Worm (Caenorhabditis elegans) whole organism, late embryonic: ENCODE measurements around the gene F20B6.4.
A peak's percentile ranks its signal among the peaks of the same experiment; 100 is the strongest.

ENCODE experiments used
- C08G9.2 ChIP-seq: sonication (generic microtip); optimal IDR thresholded peaks from 2 replicates; lab custom pipeline; 2016; ENCODE audit warnings: mild to moderate bottlenecking, missing genetic modification characterization, moderate library complexity, missing compliant biosample characterization
- C38D4.7 ChIP-seq: fragments of 200-800 bp; sonication (Bioruptor generic); optimal IDR thresholded peaks from 2 replicates; lab custom pipeline; 2018; ENCODE audit warnings: mild to moderate bottlenecking, missing genetic modification characterization, moderate library complexity, missing compliant biosample characterization
- K02D7.2 ChIP-seq: sonication (generic microtip); optimal IDR thresholded peaks from 2 replicates; lab custom pipeline; 2017; ENCODE audit warnings: mild to moderate bottlenecking, missing genetic modification characterization, missing compliant biosample characterization
- K09A11.1 ChIP-seq: sonication (generic microtip); optimal IDR thresholded peaks from 2 replicates; lab custom pipeline; 2017; ENCODE audit warnings: antibody characterized with exemption, mild to moderate bottlenecking, missing genetic modification characterization, missing compliant biosample characterization; ENCODE audit not compliant: insufficient read depth
- Y22D7AL.16 ChIP-seq: sonication (generic microtip); optimal IDR thresholded peaks from 2 replicates; lab custom pipeline; 2016; ENCODE audit warnings: missing genetic modification characterization, missing compliant biosample characterization
- ahr-1 ChIP-seq: sonication (generic microtip); optimal IDR thresholded peaks from 2 replicates; lab custom pipeline; 2016; ENCODE audit warnings: missing genetic modification characterization, missing compliant biosample characterization
- ama-1 ChIP-seq: fragments of 150-350 bp; optimal IDR thresholded peaks from 2 replicates; lab custom pipeline; 2014
- ceh-22 ChIP-seq: sonication (generic microtip); optimal IDR thresholded peaks from 2 replicates; lab custom pipeline; 2017; ENCODE audit warnings: missing biosample characterization, missing genetic modification characterization
- dmd-4 ChIP-seq: sonication (generic microtip); optimal IDR thresholded peaks from 2 replicates; lab custom pipeline; 2016; ENCODE audit warnings: borderline replicate concordance, missing genetic modification characterization, missing compliant biosample characterization
- fax-1 ChIP-seq: sonication (generic microtip); optimal IDR thresholded peaks from 2 replicates; lab custom pipeline; 2016; ENCODE audit warnings: missing genotype, missing genetic modification characterization, missing compliant biosample characterization
- fkh-10 ChIP-seq: fragments of 150-350 bp; optimal IDR thresholded peaks from 2 replicates; lab custom pipeline; 2014; ENCODE audit warnings: missing biosample characterization, missing genetic modification reagents, missing genetic modification characterization
- fkh-6 ChIP-seq: sonication (generic microtip); optimal IDR thresholded peaks from 2 replicates; lab custom pipeline; 2016; ENCODE audit warnings: missing genetic modification characterization, missing compliant biosample characterization
- gmeb-2 ChIP-seq: sonication (generic microtip); optimal IDR thresholded peaks from 2 replicates; lab custom pipeline; 2016; ENCODE audit warnings: missing genetic modification characterization, inconsistent platforms, missing compliant biosample characterization
- hlh-13 ChIP-seq: fragments of 200-800 bp; sonication (Bioruptor generic); optimal IDR thresholded peaks from 2 replicates; lab custom pipeline; 2018; ENCODE audit warnings: mild to moderate bottlenecking, missing genetic modification characterization, missing compliant biosample characterization
- hlh-30 ChIP-seq: sonication (generic microtip); optimal IDR thresholded peaks from 2 replicates; lab custom pipeline; 2017; ENCODE audit warnings: antibody characterized with exemption, missing genetic modification characterization, missing compliant biosample characterization; ENCODE audit not compliant: insufficient read depth
- hlh-8 ChIP-seq: sonication (generic microtip); optimal IDR thresholded peaks from 2 replicates; lab custom pipeline; 2016; ENCODE audit warnings: missing genotype, missing genetic modification characterization, missing compliant biosample characterization
- lin-11 ChIP-seq: fragments of 200-800 bp; sonication (Bioruptor generic); optimal IDR thresholded peaks from 2 replicates; lab custom pipeline; 2018; ENCODE audit warnings: mild to moderate bottlenecking, missing genetic modification characterization, missing compliant biosample characterization
- nfya-1 ChIP-seq: sonication (generic microtip); optimal IDR thresholded peaks from 2 replicates; lab custom pipeline; 2017; ENCODE audit warnings: missing genetic modification characterization, mild to moderate bottlenecking, missing compliant biosample characterization, antibody characterized with exemption, moderate library complexity
- nhr-11 ChIP-seq: fragments of 150-350 bp; optimal IDR thresholded peaks from 2 replicates; lab custom pipeline; 2014; ENCODE audit warnings: missing biosample characterization, missing genetic modification characterization
- npax-4 ChIP-seq: sonication (generic microtip); optimal IDR thresholded peaks from 2 replicates; lab custom pipeline; 2016; ENCODE audit warnings: missing genetic modification characterization, missing compliant biosample characterization
- odd-2 ChIP-seq: sonication (generic microtip); optimal IDR thresholded peaks from 2 replicates; lab custom pipeline; 2017; ENCODE audit warnings: antibody characterized with exemption, mild to moderate bottlenecking, missing genetic modification characterization, missing compliant biosample characterization
- pax-1 ChIP-seq: fragments of 150-350 bp; optimal IDR thresholded peaks from 2 replicates; lab custom pipeline; 2014; ENCODE audit warnings: missing biosample characterization, missing genetic modification characterization
- pha-2 ChIP-seq: sonication (generic microtip); optimal IDR thresholded peaks from 2 replicates; lab custom pipeline; 2017; ENCODE audit warnings: mild to moderate bottlenecking, missing genetic modification characterization, missing compliant biosample characterization
- pqm-1 ChIP-seq: sonication (generic microtip); optimal IDR thresholded peaks from 2 replicates; lab custom pipeline; 2016; ENCODE audit warnings: missing genetic modification characterization, missing compliant biosample characterization
- pros-1 ChIP-seq: fragments of 150-350 bp; optimal IDR thresholded peaks from 2 replicates; lab custom pipeline; 2014; ENCODE audit warnings: missing biosample characterization, missing genetic modification reagents, missing genetic modification characterization
- ref-2 ChIP-seq: sonication (generic microtip); optimal IDR thresholded peaks from 2 replicates; lab custom pipeline; 2016; ENCODE audit warnings: missing genetic modification characterization, missing compliant biosample characterization
- sdc-2 ChIP-seq: sonication (generic microtip); optimal IDR thresholded peaks from 2 replicates; lab custom pipeline; 2016; ENCODE audit warnings: missing genotype, missing genetic modification characterization, missing compliant biosample characterization
- sox-2 ChIP-seq: fragments of 200-800 bp; sonication (Bioruptor generic); IDR thresholded peaks from 2 replicates; pipeline ENCODE4 v1.3.6; 2022; ENCODE audit warnings: missing genetic modification reagents, missing genetic modification characterization, missing compliant biosample characterization
- sox-4 ChIP-seq: sonication (generic microtip); optimal IDR thresholded peaks from 2 replicates; lab custom pipeline; 2017; ENCODE audit warnings: mild to moderate bottlenecking, missing genetic modification characterization, inconsistent platforms, missing compliant biosample characterization
- syd-9 ChIP-seq: sonication (generic microtip); optimal IDR thresholded peaks from 2 replicates; lab custom pipeline; 2016; ENCODE audit warnings: mild to moderate bottlenecking, missing genetic modification characterization, moderate library complexity, missing compliant biosample characterization
- tbx-2 ChIP-seq: sonication (generic microtip); optimal IDR thresholded peaks from 2 replicates; lab custom pipeline; 2016; ENCODE audit warnings: missing genetic modification characterization, missing compliant biosample characterization
- unc-42 ChIP-seq: sonication (generic microtip); optimal IDR thresholded peaks from 2 replicates; lab custom pipeline; 2016; ENCODE audit warnings: missing genotype, missing genetic modification characterization, missing compliant biosample characterization
- unc-86 ChIP-seq: sonication (generic microtip); optimal IDR thresholded peaks from 2 replicates; lab custom pipeline; 2016; ENCODE audit warnings: missing genetic modification characterization, missing compliant biosample characterization
- ztf-16 ChIP-seq: sonication (generic microtip); optimal IDR thresholded peaks from 2 replicates; lab custom pipeline; 2017; ENCODE audit warnings: missing genetic modification characterization, missing compliant biosample characterization

F20B6.4 gene

DNA sequence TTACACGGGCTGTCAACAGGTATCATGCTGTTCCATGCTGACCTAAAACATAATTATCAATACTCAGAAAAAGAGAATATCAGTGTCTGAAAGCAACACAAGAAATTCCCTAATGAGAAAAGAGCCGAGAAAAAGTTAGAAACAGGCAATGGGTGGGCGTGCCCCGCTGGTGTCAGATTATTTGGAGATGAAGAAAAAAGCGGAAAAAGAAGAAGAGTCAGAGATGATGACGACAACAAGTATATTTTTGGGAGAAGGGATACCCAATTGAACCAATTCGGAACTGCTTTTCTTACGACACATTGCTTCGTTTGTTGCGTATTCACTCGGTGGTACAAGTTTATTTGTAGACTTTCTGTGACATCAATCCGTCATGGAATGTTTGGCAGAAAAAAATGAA is at the start of gene F20B6.4:
F20B6.4 (minus strand) TSS at position 101 of the 400 bp plus-strand sequence.
- TF ChIP-seq hlh-30 (tag; lab: Kevin White, UChicago): no peak
- no peak for TF ChIP-seq gmeb-2
- TF ChIP-seq syd-9 (tag; lab: Kevin White, UChicago): no peak

- TF ChIP-seq pax-1 (tag; lab: Kevin White, UChicago): no peak
- no peak for TF ChIP-seq sox-2
- no peak for TF ChIP-seq Y22D7AL.16 (tag; lab: Kevin White, UChicago)
- no peak for TF ChIP-seq fkh-6
- no peak for TF ChIP-seq tbx-2 (tag; lab: Kevin White, UChicago)
- TF ChIP-seq fax-1 (tag; lab: Kevin White, UChicago): no peak
- no peak for TF ChIP-seq nfya-1 (tag; lab: Kevin White, UChicago)
- no peak for TF ChIP-seq hlh-13 (GFP tag; lab: Kevin White, UChicago)
- TF ChIP-seq sox-4 (tag; lab: Kevin White, UChicago): no peak
These were observed 48.8 kb upstream of the F20B6.4 start for ce11 chrX:4245124-4245523.

DNA sequence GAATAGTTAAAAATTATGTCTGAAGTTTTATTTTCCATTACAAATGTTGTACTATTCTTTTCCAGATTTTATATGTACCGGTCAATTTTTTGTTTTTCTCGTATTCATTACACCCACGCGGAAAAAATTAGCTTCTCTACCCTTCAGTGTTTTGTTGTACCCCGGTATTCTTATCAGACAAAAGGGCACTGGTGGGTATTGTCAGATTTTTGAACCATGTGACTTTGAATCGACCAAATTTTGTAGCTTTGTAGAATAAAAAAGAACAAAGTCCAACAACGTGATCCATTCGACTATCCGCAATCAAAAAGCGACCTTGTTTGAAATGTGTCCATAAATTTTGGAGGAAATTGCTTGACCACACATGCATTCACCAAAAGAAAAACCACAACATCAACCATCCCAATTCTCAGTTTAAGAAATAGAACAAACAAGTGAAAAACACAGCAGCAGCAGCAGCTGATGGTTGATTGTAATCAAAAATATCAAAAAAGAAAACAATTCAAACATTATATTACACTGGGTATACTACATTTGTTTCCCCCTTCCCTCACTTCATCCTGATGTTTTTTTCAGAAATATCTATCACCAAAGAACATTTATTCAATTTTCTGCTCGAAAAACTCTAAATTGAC is 48.3 kb upstream of the F20B6.4 start:
- no peak for TF ChIP-seq gmeb-2
- TF ChIP-seq ahr-1 (tag; lab: Kevin White, UChicago): no peak
- TF ChIP-seq K02D7.2 (tag; lab: Kevin White, UChicago): no peak
- TF ChIP-seq lin-11 (tag; lab: Kevin White, UChicago): no peak
- no peak for TF ChIP-seq ama-1 (lab: Kevin White, UChicago)
- no peak for TF ChIP-seq syd-9 (tag; lab: Kevin White, UChicago)
- TF ChIP-seq ceh-22: no peak
- no peak for TF ChIP-seq hlh-13 (GFP tag; lab: Kevin White, UChicago)
- no peak for TF ChIP-seq npax-4
- no peak for TF ChIP-seq K09A11.1 (tag; lab: Kevin White, UChicago)
- TF ChIP-seq nfya-1 (tag; lab: Kevin White, UChicago): no peak
- TF ChIP-seq C08G9.2 (tag; lab: Kevin White, UChicago): no peak
- no peak for TF ChIP-seq odd-2
- TF ChIP-seq C38D4.7 (GFP tag; lab: Kevin White, UChicago): no peak
- TF ChIP-seq unc-86 (tag; lab: Kevin White, UChicago): no peak
- no peak for TF ChIP-seq dmd-4 (tag; lab: Kevin White, UChicago)
- no peak for TF ChIP-seq sdc-2

ce11 chrX:4238971-4239370 is 42.6 kb upstream of the F20B6.4 start:
- TF ChIP-seq nfya-1 (tag; lab: Kevin White, UChicago) (no peak), nhr-11 (tag; lab: Kevin White, UChicago) (no peak), pha-2 (tag; lab: Kevin White, UChicago) (no peak), lin-11 (tag; lab: Kevin White, UChicago) (no peak), sdc-2 (no peak), ztf-16 (no peak), unc-42 (tag; lab: Kevin White, UChicago) (peak; percentile 59)

DNA sequence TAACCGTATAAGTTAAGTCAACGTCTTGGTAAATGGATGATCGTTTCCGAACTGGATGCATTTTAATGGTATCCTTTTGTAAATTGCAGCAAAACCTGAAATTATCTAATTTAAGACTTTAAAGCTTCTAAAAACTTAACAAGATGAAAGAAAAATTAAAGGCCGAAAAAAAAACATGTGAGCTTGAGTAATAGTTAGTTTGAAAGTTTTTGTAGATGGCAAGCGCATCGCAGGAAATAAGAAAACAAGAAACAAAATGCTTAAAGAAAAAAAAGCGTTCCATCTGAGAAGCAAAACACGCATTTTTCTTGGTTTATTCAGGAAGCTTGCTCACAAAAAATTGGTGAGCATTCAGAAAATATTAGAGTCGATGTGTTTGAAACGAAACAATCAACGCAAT is 39.4 kb upstream of the F20B6.4 start, which contains the start of gene rab-37:
rab-37 (minus strand) TSS at position 101 of the 400 bp plus-strand sequence.
- TF ChIP-seq pqm-1 (tag; lab: Kevin White, UChicago) (no peak), unc-86 (tag; lab: Kevin White, UChicago) (no peak), nfya-1 (tag; lab: Kevin White, UChicago) (no peak), hlh-8 (no peak), ztf-16 (no peak), sox-4 (tag; lab: Kevin White, UChicago) (no peak), fkh-10 (GFP tag; lab: Kevin White, UChicago) (no peak), K09A11.1 (tag; lab: Kevin White, UChicago) (no peak), fkh-6 (no peak), pros-1 (no peak), ref-2 (no peak)
